Fruit fly (Drosophila melanogaster) whole organism, prepupa: ENCODE data around the gene CG4872.
A peak's percentile ranks its signal among the peaks of the same experiment; 100 is the strongest.

ENCODE experiments used
- CG6163 ChIP-seq: fragments of 200-800 bp; sonication (Bioruptor generic); IDR thresholded peaks from 3 replicates; pipeline ENCODE4 v1.3.6; 2022; ENCODE audit warnings: missing biosample characterization, missing genetic modification characterization
- Eip75B ChIP-seq: fragments of 200-800 bp; sonication (Bioruptor generic); optimal IDR thresholded peaks from 3 replicates; lab custom pipeline; 2016; ENCODE audit warnings: missing biosample characterization, missing genetic modification characterization
- Gug ChIP-seq: fragments of 200-800 bp; sonication (Bioruptor generic); IDR thresholded peaks from 2 replicates; pipeline ENCODE4 v1.3.6; 2022; ENCODE audit warnings: missing biosample characterization, missing genetic modification characterization
- Hr39 ChIP-seq: fragments of 200-800 bp; sonication (Bioruptor generic); optimal IDR thresholded peaks from 2 replicates; lab custom pipeline; 2016; ENCODE audit warnings: missing biosample characterization, missing genetic modification characterization
- Lpt ChIP-seq: fragments of 200-800 bp; sonication (Bioruptor generic); optimal IDR thresholded peaks from 3 replicates; lab custom pipeline; 2016; ENCODE audit warnings: missing biosample characterization, missing genetic modification characterization
- OdsH ChIP-seq: fragments of 200-800 bp; sonication (Bioruptor generic); optimal IDR thresholded peaks from 3 replicates; lab custom pipeline; 2016; ENCODE audit warnings: missing biosample characterization, missing genetic modification characterization
- esn ChIP-seq: fragments of 200-800 bp; sonication (Bioruptor generic); optimal IDR thresholded peaks from 2 replicates; lab custom pipeline; 2016; ENCODE audit warnings: missing biosample characterization, mild to moderate bottlenecking, missing genetic modification characterization, moderate library complexity
- salr ChIP-seq, 2 experiments: fragments of 200-800 bp; sonication (Bioruptor generic); optimal IDR thresholded peaks; 3 replicates each; lab custom pipeline; 2016 to 2018; ENCODE audit warnings: missing biosample characterization in 2 of 2, missing genetic modification characterization in 2 of 2, mild to moderate bottlenecking in 1 of 2

dm6 chrX:16833097-16833496 is 48.0 kb upstream of the CG4872 start:
- TF ChIP-seq CG6163, result peak; percentile 90
- peak; percentile 62 for TF ChIP-seq esn (GFP tag; lab: Kevin White, UChicago)
- TF ChIP-seq Eip75B (GFP tag; lab: Kevin White, UChicago), result peak; percentile 84
- peak; percentile 86 for TF ChIP-seq Gug (GFP tag; lab: Robert Waterston, UW)
- TF ChIP-seq salr (GFP tag; optimal IDR thresholded peaks at IDR 0.05; lab: Kevin White, UChicago), result peak; percentile 68 to 75
- TF ChIP-seq OdsH (GFP tag; lab: Kevin White, UChicago), result peak; percentile 84
- TF ChIP-seq Lpt, result peak; percentile 85
- TF ChIP-seq Hr39 (GFP tag; lab: Kevin White, UChicago), result peak; percentile 57
